Fruit fly (Drosophila melanogaster) whole organism, prepupa: ENCODE results near the gene mTTF.
A peak's percentile ranks its signal among the peaks of the same experiment; 100 is the strongest.

Experiments used
- Blimp-1 ChIP-seq: fragments of 200-800 bp; sonication (Bioruptor generic); optimal IDR thresholded peaks from 3 replicates; lab custom pipeline; 2017; ENCODE audit warnings: missing biosample characterization, missing genetic modification characterization, mild to moderate bottlenecking, moderate library complexity, missing genetic modification reagents
- CG31627 ChIP-seq: fragments of 200-800 bp; sonication (Bioruptor generic); optimal IDR thresholded peaks from 3 replicates; lab custom pipeline; 2016; ENCODE audit warnings: missing biosample characterization, missing genetic modification characterization
- CG32006 ChIP-seq: fragments of 200-800 bp; sonication (Bioruptor generic); optimal IDR thresholded peaks from 3 replicates; lab custom pipeline; 2017; ENCODE audit warnings: missing biosample characterization, mild to moderate bottlenecking, missing genetic modification characterization
- CG3919 ChIP-seq: fragments of 200-800 bp; sonication (Bioruptor generic); optimal IDR thresholded peaks from 3 replicates; lab custom pipeline; 2016; ENCODE audit warnings: missing biosample characterization, missing genetic modification characterization
- CG4318 ChIP-seq: fragments of 200-800 bp; sonication (Bioruptor generic); optimal IDR thresholded peaks from 3 replicates; lab custom pipeline; 2017; ENCODE audit warnings: missing biosample characterization, mild to moderate bottlenecking, missing genetic modification characterization
- CG6163 ChIP-seq: fragments of 200-800 bp; sonication (Bioruptor generic); IDR thresholded peaks from 3 replicates; pipeline ENCODE4 v1.3.6; 2022; ENCODE audit warnings: missing biosample characterization, missing genetic modification characterization
- CG6792 ChIP-seq: fragments of 200-800 bp; sonication (Bioruptor generic); optimal IDR thresholded peaks from 3 replicates; lab custom pipeline; 2016; ENCODE audit warnings: missing biosample characterization, missing genetic modification characterization
- CG6808 ChIP-seq: fragments of 200-800 bp; sonication (Bioruptor generic); optimal IDR thresholded peaks from 3 replicates; lab custom pipeline; 2017; ENCODE audit warnings: missing biosample characterization, missing genetic modification characterization, mild to moderate bottlenecking, moderate library complexity, missing genetic modification reagents
- CG6854 ChIP-seq: fragments of 200-800 bp; sonication (Bioruptor generic); optimal IDR thresholded peaks from 2 replicates; lab custom pipeline; 2017; ENCODE audit warnings: missing biosample characterization, mild to moderate bottlenecking, missing genetic modification characterization
- CG7368 ChIP-seq: fragments of 200-800 bp; sonication (Bioruptor generic); optimal IDR thresholded peaks from 3 replicates; lab custom pipeline; 2016; ENCODE audit warnings: missing biosample characterization, missing genetic modification characterization
- CG8119 ChIP-seq: fragments of 200-800 bp; sonication (Bioruptor generic); IDR thresholded peaks from 3 replicates; pipeline ENCODE4 v1.3.6; 2022; ENCODE audit warnings: missing biosample characterization, missing genetic modification characterization
- CG8319 ChIP-seq: fragments of 200-800 bp; sonication (Bioruptor generic); optimal IDR thresholded peaks from 3 replicates; lab custom pipeline; 2016; ENCODE audit warnings: missing biosample characterization, missing genetic modification characterization
- CG8632 ChIP-seq: fragments of 200-800 bp; sonication (Bioruptor generic); optimal IDR thresholded peaks from 3 replicates; lab custom pipeline; 2016; ENCODE audit warnings: missing biosample characterization, missing genetic modification characterization
- Eip93F ChIP-seq: fragments of 200-800 bp; sonication (Bioruptor generic); optimal IDR thresholded peaks from 2 replicates; lab custom pipeline; 2016; ENCODE audit warnings: missing biosample characterization, mild to moderate bottlenecking, missing genetic modification characterization
- Ets96B ChIP-seq: fragments of 200-800 bp; optimal IDR thresholded peaks from 2 replicates; lab custom pipeline; 2019; ENCODE audit warnings: missing biosample characterization, mild to moderate bottlenecking, missing genetic modification characterization, moderate library complexity
- Hr39 ChIP-seq: fragments of 200-800 bp; sonication (Bioruptor generic); optimal IDR thresholded peaks from 2 replicates; lab custom pipeline; 2016; ENCODE audit warnings: missing biosample characterization, missing genetic modification characterization
- Hr4 ChIP-seq: fragments of 200-800 bp; sonication (Bioruptor generic); optimal IDR thresholded peaks from 3 replicates; lab custom pipeline; 2016; ENCODE audit warnings: missing biosample characterization, missing genetic modification characterization
- Lpt ChIP-seq: fragments of 200-800 bp; sonication (Bioruptor generic); optimal IDR thresholded peaks from 3 replicates; lab custom pipeline; 2016; ENCODE audit warnings: missing biosample characterization, missing genetic modification characterization
- OdsH ChIP-seq: fragments of 200-800 bp; sonication (Bioruptor generic); optimal IDR thresholded peaks from 3 replicates; lab custom pipeline; 2016; ENCODE audit warnings: missing biosample characterization, missing genetic modification characterization
- Sox14 ChIP-seq: fragments of 200-800 bp; sonication (Bioruptor generic); optimal IDR thresholded peaks from 3 replicates; lab custom pipeline; 2016; ENCODE audit warnings: missing biosample characterization, missing genetic modification characterization
- Sox15 ChIP-seq: fragments of 200-800 bp; sonication (Bioruptor generic); optimal IDR thresholded peaks from 3 replicates; lab custom pipeline; 2016; ENCODE audit warnings: missing biosample characterization, missing genetic modification characterization
- acj6 ChIP-seq: fragments of 200-800 bp; sonication (Bioruptor generic); optimal IDR thresholded peaks from 3 replicates; lab custom pipeline; 2016; ENCODE audit warnings: missing biosample characterization, missing genetic modification characterization
- dac ChIP-seq: fragments of 200-800 bp; sonication (Bioruptor generic); optimal IDR thresholded peaks from 2 replicates; lab custom pipeline; 2017; ENCODE audit warnings: missing biosample characterization, mild to moderate bottlenecking, missing genetic modification characterization
- dsx ChIP-seq: fragments of 200-800 bp; optimal IDR thresholded peaks from 3 replicates; lab custom pipeline; 2019; ENCODE audit warnings: missing biosample characterization, mild to moderate bottlenecking, missing genetic modification characterization, moderate library complexity; ENCODE audit not compliant: poor library complexity, severe bottlenecking
- eg ChIP-seq: fragments of 200-800 bp; sonication (Bioruptor generic); IDR thresholded peaks from 3 replicates; pipeline ENCODE4 v1.3.6; 2022; ENCODE audit warnings: missing biosample characterization, missing genetic modification characterization
- fd59A ChIP-seq: fragments of 200-800 bp; sonication (Bioruptor generic); optimal IDR thresholded peaks from 2 replicates; lab custom pipeline; 2017; ENCODE audit warnings: missing biosample characterization, mild to moderate bottlenecking, missing genetic modification characterization, missing genetic modification reagents
- fkh ChIP-seq: fragments of 200-800 bp; sonication (Bioruptor generic); optimal IDR thresholded peaks from 3 replicates; lab custom pipeline; 2017; ENCODE audit warnings: missing biosample characterization, mild to moderate bottlenecking, missing genetic modification characterization, moderate library complexity
- lz ChIP-seq: fragments of 200-800 bp; sonication (Bioruptor generic); optimal IDR thresholded peaks from 3 replicates; lab custom pipeline; 2016; ENCODE audit warnings: missing biosample characterization, missing genetic modification characterization
- spab ChIP-seq: fragments of 200-800 bp; sonication (Bioruptor generic); optimal IDR thresholded peaks from 2 replicates; lab custom pipeline; 2017; ENCODE audit warnings: missing biosample characterization, mild to moderate bottlenecking, missing genetic modification characterization, missing genetic modification reagents
- ss ChIP-seq, 2 experiments: fragments of 200-800 bp; sonication (Bioruptor generic); optimal IDR thresholded peaks; 2 replicates in 1 of 2; 3 replicates in 1 of 2; lab custom pipeline; 2017 to 2018; ENCODE audit warnings: mild to moderate bottlenecking in 2 of 2, missing biosample characterization in 2 of 2, missing genetic modification characterization in 2 of 2, moderate library complexity in 1 of 2
- topi ChIP-seq: fragments of 200-800 bp; sonication (Bioruptor generic); optimal IDR thresholded peaks from 3 replicates; lab custom pipeline; 2016; ENCODE audit warnings: missing biosample characterization, missing genetic modification characterization
- vri ChIP-seq: fragments of 200-800 bp; sonication (Bioruptor generic); optimal IDR thresholded peaks from 3 replicates; lab custom pipeline; 2016; ENCODE audit warnings: missing biosample characterization, mild to moderate bottlenecking, missing genetic modification characterization

Gene mTTF

DNA sequence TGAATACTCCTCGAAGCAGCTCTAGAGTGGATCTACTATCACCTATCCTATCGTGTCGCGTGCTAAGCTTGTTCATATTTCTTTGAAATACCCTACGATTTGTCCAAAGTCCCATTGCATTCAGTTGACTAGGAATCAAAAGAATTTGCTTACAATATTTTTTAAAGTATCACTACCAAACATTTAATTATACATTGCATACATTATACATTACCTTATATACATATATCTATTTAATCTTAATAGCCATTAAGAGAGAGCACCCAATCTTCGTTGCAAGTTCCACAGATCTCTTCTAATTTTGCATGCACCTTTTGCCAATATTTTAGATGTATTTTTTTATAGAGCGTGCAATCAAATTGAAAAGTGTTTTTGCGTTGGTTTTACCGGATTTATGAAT, 30.0 kb downstream of the mTTF start (continued):
- TF ChIP-seq fd59A (GFP tag; lab: Kevin White, UChicago) (no peak), CG8319 (GFP tag; lab: Kevin White, UChicago) (no peak), topi (GFP tag; lab: Kevin White, UChicago) (no peak), spab (GFP tag; lab: Kevin White, UChicago) (no peak)

DNA sequence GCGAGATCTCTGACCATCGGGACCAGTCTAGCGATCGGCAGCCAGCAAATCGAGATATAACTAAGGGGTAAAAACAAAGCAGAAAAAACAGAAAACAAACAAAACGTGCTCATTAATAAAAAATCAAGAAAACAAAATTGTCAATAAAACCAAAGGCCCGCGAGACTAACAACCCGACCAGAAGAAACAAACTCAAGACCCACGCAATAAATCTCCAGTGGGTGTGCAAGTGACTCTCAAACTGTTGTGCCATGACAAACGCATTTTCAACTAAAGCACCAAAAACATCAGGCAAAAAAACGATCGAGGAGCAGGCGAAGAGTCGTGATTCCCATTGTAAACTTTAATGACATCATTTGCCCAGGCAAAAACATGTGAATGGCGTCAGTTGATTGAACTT, 30.6 kb downstream of the mTTF start:
- TF ChIP-seq fd59A (GFP tag; lab: Kevin White, UChicago) (no peak), acj6 (GFP tag; lab: Kevin White, UChicago) (no peak), Sox15 (GFP tag; lab: Kevin White, UChicago) (no peak), CG6792 (no peak), Blimp-1 (GFP tag; lab: Kevin White, UChicago) (no peak), Hr39 (no peak), CG6163 (GFP tag; lab: Robert Waterston, UW) (no peak), ss (GFP tag; optimal IDR thresholded peaks at IDR 0.05; lab: Kevin White, UChicago) (no peak), CG7368 (GFP tag; lab: Kevin White, UChicago) (no peak), CG6808 (GFP tag; lab: Kevin White, UChicago) (no peak), fkh (GFP tag; lab: Kevin White, UChicago) (no peak), CG4318 (GFP tag; lab: Kevin White, UChicago) (no peak), Ets96B (tag; lab: Kevin White, UChicago) (no peak), Lpt (GFP tag; lab: Kevin White, UChicago) (no peak)

DNA sequence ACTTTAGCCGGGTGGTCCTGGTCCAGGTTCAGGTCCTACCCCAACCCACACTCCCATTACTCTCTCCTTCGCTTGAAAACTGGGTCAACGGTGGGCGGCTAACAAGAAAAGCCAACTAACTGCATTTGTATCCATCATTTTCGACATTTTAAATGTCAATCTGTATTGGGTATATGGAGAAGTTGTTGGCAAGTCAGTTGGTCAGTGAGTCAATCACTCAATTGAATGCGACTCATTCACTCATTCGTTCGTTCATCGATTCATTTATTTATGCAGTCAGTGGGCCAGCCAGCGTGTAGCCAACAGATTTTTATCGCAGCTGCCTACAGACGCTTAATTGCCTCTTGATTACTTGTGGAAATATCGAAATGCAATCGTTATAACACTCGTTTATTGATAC, 31.9 kb downstream of the mTTF start:
- TF ChIP-seq Blimp-1 (GFP tag; lab: Kevin White, UChicago): no peak
- TF ChIP-seq CG31627 (GFP tag; lab: Kevin White, UChicago): no peak
- no peak for TF ChIP-seq vri
- TF ChIP-seq Hr39: no peak
- no peak for TF ChIP-seq OdsH (GFP tag; lab: Kevin White, UChicago)
- no peak for TF ChIP-seq Sox14 (GFP tag; lab: Kevin White, UChicago)
- no peak for TF ChIP-seq CG8119 (GFP tag; lab: Robert Waterston, UW)

DNA sequence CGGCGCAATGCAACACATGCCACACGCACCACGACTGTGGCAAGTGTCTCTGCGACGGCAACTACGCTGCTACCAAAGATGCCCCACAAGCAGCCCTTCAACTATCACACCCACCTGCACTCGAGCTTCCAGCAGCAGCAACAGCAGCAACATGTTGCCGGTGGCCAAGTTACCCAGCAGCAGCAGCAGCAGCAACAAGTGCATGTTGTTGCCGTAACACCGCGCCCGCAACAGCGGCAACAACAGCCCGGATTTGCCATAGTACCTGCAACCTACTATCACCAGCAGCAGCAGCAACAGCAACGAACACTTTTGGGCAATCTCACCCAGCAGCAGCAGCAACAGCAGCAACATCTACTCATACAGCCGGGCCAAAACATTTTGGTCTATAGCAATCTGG, 39.9 kb downstream of the mTTF start:
- TF ChIP-seq CG7368 (GFP tag; lab: Kevin White, UChicago) (no peak), CG8119 (GFP tag; lab: Robert Waterston, UW) (no peak), dsx (GFP tag; lab: Kevin White, UChicago) (no peak), dac (GFP tag; lab: Kevin White, UChicago) (no peak), CG8632 (GFP tag; lab: Kevin White, UChicago) (no peak), eg (no peak), Lpt (GFP tag; lab: Kevin White, UChicago) (no peak), Sox15 (GFP tag; lab: Kevin White, UChicago) (no peak), CG6854 (GFP tag; lab: Kevin White, UChicago) (no peak), Hr4 (GFP tag; lab: Kevin White, UChicago) (no peak)

DNA sequence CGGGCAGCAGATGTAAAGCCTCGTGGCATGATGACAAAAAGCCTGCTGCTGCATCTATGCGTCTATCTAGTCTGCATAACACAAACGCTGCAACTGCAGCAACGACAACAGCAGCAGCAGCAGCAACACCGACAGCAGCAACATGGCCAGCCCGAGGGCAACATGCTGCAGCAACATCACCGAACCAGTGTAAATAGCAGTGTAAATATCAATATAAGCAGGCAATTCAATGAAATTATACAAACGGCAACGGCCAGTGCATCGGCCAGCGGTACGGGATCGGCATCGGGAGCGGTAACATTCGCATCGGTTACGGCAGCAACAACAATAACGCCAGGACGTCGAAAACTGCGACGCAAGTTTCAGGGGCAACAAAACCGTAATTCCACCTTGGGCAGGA, 40.4 kb downstream of the mTTF start:
- TF ChIP-seq Eip93F (no peak), CG3919 (peak; percentile 5), CG32006 (GFP tag; lab: Kevin White, UChicago) (no peak), fkh (GFP tag; lab: Kevin White, UChicago) (peak; percentile 20), lz (GFP tag; lab: Kevin White, UChicago) (no peak)
